Fruit fly (Drosophila melanogaster) whole organism, prepupa: ENCODE measurements around the gene Mst85C.

Experiments
- Blimp-1 ChIP-seq: fragments of 200-800 bp; sonication (Bioruptor generic); optimal IDR thresholded peaks from 3 replicates; lab custom pipeline; 2017; ENCODE audit warnings: missing biosample characterization, missing genetic modification characterization, mild to moderate bottlenecking, moderate library complexity, missing genetic modification reagents
- CG10631 ChIP-seq: fragments of 200-800 bp; sonication (Bioruptor generic); optimal IDR thresholded peaks from 2 replicates; lab custom pipeline; 2016; ENCODE audit warnings: missing biosample characterization, missing genetic modification characterization
- CG11294 ChIP-seq: fragments of 200-800 bp; sonication (Bioruptor generic); IDR thresholded peaks from 2 replicates; pipeline ENCODE4 v1.3.6; 2022; ENCODE audit warnings: missing biosample characterization, missing genetic modification characterization
- CG11902 ChIP-seq: fragments of 200-800 bp; sonication (Bioruptor generic); optimal IDR thresholded peaks from 3 replicates; lab custom pipeline; 2016; ENCODE audit warnings: missing biosample characterization, missing genetic modification characterization
- CG1621 ChIP-seq: fragments of 200-800 bp; sonication (Bioruptor generic); optimal IDR thresholded peaks from 3 replicates; lab custom pipeline; 2018; ENCODE audit warnings: missing biosample characterization, mild to moderate bottlenecking, missing genetic modification characterization
- CG16779 ChIP-seq: fragments of 200-800 bp; sonication (Bioruptor generic); optimal IDR thresholded peaks from 3 replicates; lab custom pipeline; 2017; ENCODE audit warnings: missing biosample characterization, mild to moderate bottlenecking, missing genetic modification characterization
- CG3032 ChIP-seq: fragments of 200-800 bp; optimal IDR thresholded peaks from 2 replicates; lab custom pipeline; 2019; ENCODE audit warnings: missing biosample characterization, mild to moderate bottlenecking, missing genetic modification characterization, moderate library complexity
- CG31627 ChIP-seq: fragments of 200-800 bp; sonication (Bioruptor generic); optimal IDR thresholded peaks from 3 replicates; lab custom pipeline; 2016; ENCODE audit warnings: missing biosample characterization, missing genetic modification characterization
- CG32006 ChIP-seq: fragments of 200-800 bp; sonication (Bioruptor generic); optimal IDR thresholded peaks from 3 replicates; lab custom pipeline; 2017; ENCODE audit warnings: missing biosample characterization, mild to moderate bottlenecking, missing genetic modification characterization
- CG34406 ChIP-seq: fragments of 200-800 bp; sonication (Bioruptor generic); optimal IDR thresholded peaks from 3 replicates; lab custom pipeline; 2016; ENCODE audit warnings: missing biosample characterization, missing genetic modification characterization
- CG3919 ChIP-seq: fragments of 200-800 bp; sonication (Bioruptor generic); optimal IDR thresholded peaks from 3 replicates; lab custom pipeline; 2016; ENCODE audit warnings: missing biosample characterization, missing genetic modification characterization
- CG4318 ChIP-seq: fragments of 200-800 bp; sonication (Bioruptor generic); optimal IDR thresholded peaks from 3 replicates; lab custom pipeline; 2017; ENCODE audit warnings: missing biosample characterization, mild to moderate bottlenecking, missing genetic modification characterization
- CG6163 ChIP-seq: fragments of 200-800 bp; sonication (Bioruptor generic); IDR thresholded peaks from 3 replicates; pipeline ENCODE4 v1.3.6; 2022; ENCODE audit warnings: missing biosample characterization, missing genetic modification characterization
- CG6276 ChIP-seq: fragments of 200-800 bp; sonication (Bioruptor generic); optimal IDR thresholded peaks from 2 replicates; lab custom pipeline; 2017; ENCODE audit warnings: missing biosample characterization, mild to moderate bottlenecking, missing genetic modification characterization
- CG6792 ChIP-seq: fragments of 200-800 bp; sonication (Bioruptor generic); optimal IDR thresholded peaks from 3 replicates; lab custom pipeline; 2016; ENCODE audit warnings: missing biosample characterization, missing genetic modification characterization
- CG6808 ChIP-seq: fragments of 200-800 bp; sonication (Bioruptor generic); optimal IDR thresholded peaks from 3 replicates; lab custom pipeline; 2017; ENCODE audit warnings: missing biosample characterization, missing genetic modification characterization, mild to moderate bottlenecking, moderate library complexity, missing genetic modification reagents
- CG7368 ChIP-seq: fragments of 200-800 bp; sonication (Bioruptor generic); optimal IDR thresholded peaks from 3 replicates; lab custom pipeline; 2016; ENCODE audit warnings: missing biosample characterization, missing genetic modification characterization
- CG8119 ChIP-seq: fragments of 200-800 bp; sonication (Bioruptor generic); IDR thresholded peaks from 3 replicates; pipeline ENCODE4 v1.3.6; 2022; ENCODE audit warnings: missing biosample characterization, missing genetic modification characterization
- Eip75B ChIP-seq: fragments of 200-800 bp; sonication (Bioruptor generic); optimal IDR thresholded peaks from 3 replicates; lab custom pipeline; 2016; ENCODE audit warnings: missing biosample characterization, missing genetic modification characterization
- Eip78C ChIP-seq: fragments of 200-800 bp; sonication (Bioruptor generic); peaks from one replicate; lab custom pipeline; 2016; ENCODE audit warnings: missing biosample characterization, missing genetic modification characterization
- Eip93F ChIP-seq: fragments of 200-800 bp; sonication (Bioruptor generic); optimal IDR thresholded peaks from 2 replicates; lab custom pipeline; 2016; ENCODE audit warnings: missing biosample characterization, mild to moderate bottlenecking, missing genetic modification characterization
- Ets21C ChIP-seq: fragments of 200-800 bp; sonication (Bioruptor generic); optimal IDR thresholded peaks from 3 replicates; lab custom pipeline; 2016; ENCODE audit warnings: missing biosample characterization, missing genetic modification characterization
- Ets96B ChIP-seq: fragments of 200-800 bp; optimal IDR thresholded peaks from 2 replicates; lab custom pipeline; 2019; ENCODE audit warnings: missing biosample characterization, mild to moderate bottlenecking, missing genetic modification characterization, moderate library complexity
- Gug ChIP-seq: fragments of 200-800 bp; sonication (Bioruptor generic); IDR thresholded peaks from 2 replicates; pipeline ENCODE4 v1.3.6; 2022; ENCODE audit warnings: missing biosample characterization, missing genetic modification characterization
- Hr38 ChIP-seq: sonication (Bioruptor generic); optimal IDR thresholded peaks from 2 replicates; lab custom pipeline; 2016; ENCODE audit warnings: missing biosample characterization, missing genetic modification characterization
- Hr39 ChIP-seq: fragments of 200-800 bp; sonication (Bioruptor generic); optimal IDR thresholded peaks from 2 replicates; lab custom pipeline; 2016; ENCODE audit warnings: missing biosample characterization, missing genetic modification characterization
- Hr4 ChIP-seq: fragments of 200-800 bp; sonication (Bioruptor generic); optimal IDR thresholded peaks from 3 replicates; lab custom pipeline; 2016; ENCODE audit warnings: missing biosample characterization, missing genetic modification characterization
- OdsH ChIP-seq: fragments of 200-800 bp; sonication (Bioruptor generic); optimal IDR thresholded peaks from 3 replicates; lab custom pipeline; 2016; ENCODE audit warnings: missing biosample characterization, missing genetic modification characterization
- Smox ChIP-seq: fragments of 200-800 bp; sonication (Bioruptor generic); optimal IDR thresholded peaks from 3 replicates; lab custom pipeline; 2016; ENCODE audit warnings: missing biosample characterization, missing genetic modification characterization
- Sox102F ChIP-seq: fragments of 200-800 bp; sonication (Bioruptor generic); optimal IDR thresholded peaks from 2 replicates; lab custom pipeline; 2016; ENCODE audit warnings: missing biosample characterization, mild to moderate bottlenecking, missing genetic modification characterization
- Sox14 ChIP-seq: fragments of 200-800 bp; sonication (Bioruptor generic); optimal IDR thresholded peaks from 3 replicates; lab custom pipeline; 2016; ENCODE audit warnings: missing biosample characterization, missing genetic modification characterization
- Sox15 ChIP-seq: fragments of 200-800 bp; sonication (Bioruptor generic); optimal IDR thresholded peaks from 3 replicates; lab custom pipeline; 2016; ENCODE audit warnings: missing biosample characterization, missing genetic modification characterization
- acj6 ChIP-seq: fragments of 200-800 bp; sonication (Bioruptor generic); optimal IDR thresholded peaks from 3 replicates; lab custom pipeline; 2016; ENCODE audit warnings: missing biosample characterization, missing genetic modification characterization
- cyc ChIP-seq: fragments of 200-800 bp; sonication (Bioruptor generic); optimal IDR thresholded peaks from 3 replicates; lab custom pipeline; 2016; ENCODE audit warnings: missing biosample characterization, missing genetic modification characterization
- dac ChIP-seq: fragments of 200-800 bp; sonication (Bioruptor generic); optimal IDR thresholded peaks from 2 replicates; lab custom pipeline; 2017; ENCODE audit warnings: missing biosample characterization, mild to moderate bottlenecking, missing genetic modification characterization
- dsx ChIP-seq: fragments of 200-800 bp; optimal IDR thresholded peaks from 3 replicates; lab custom pipeline; 2019; ENCODE audit warnings: missing biosample characterization, mild to moderate bottlenecking, missing genetic modification characterization, moderate library complexity; ENCODE audit not compliant: poor library complexity, severe bottlenecking
- eg ChIP-seq: fragments of 200-800 bp; sonication (Bioruptor generic); IDR thresholded peaks from 3 replicates; pipeline ENCODE4 v1.3.6; 2022; ENCODE audit warnings: missing biosample characterization, missing genetic modification characterization
- esn ChIP-seq: fragments of 200-800 bp; sonication (Bioruptor generic); optimal IDR thresholded peaks from 2 replicates; lab custom pipeline; 2016; ENCODE audit warnings: missing biosample characterization, mild to moderate bottlenecking, missing genetic modification characterization, moderate library complexity
- fkh ChIP-seq: fragments of 200-800 bp; sonication (Bioruptor generic); optimal IDR thresholded peaks from 3 replicates; lab custom pipeline; 2017; ENCODE audit warnings: missing biosample characterization, mild to moderate bottlenecking, missing genetic modification characterization, moderate library complexity
- lz ChIP-seq: fragments of 200-800 bp; sonication (Bioruptor generic); optimal IDR thresholded peaks from 3 replicates; lab custom pipeline; 2016; ENCODE audit warnings: missing biosample characterization, missing genetic modification characterization
- net ChIP-seq: fragments of 200-800 bp; sonication (Bioruptor generic); optimal IDR thresholded peaks from 3 replicates; lab custom pipeline; 2016; ENCODE audit warnings: missing biosample characterization, missing genetic modification characterization
- salr ChIP-seq, 2 experiments: fragments of 200-800 bp; sonication (Bioruptor generic); optimal IDR thresholded peaks; 3 replicates each; lab custom pipeline; 2016 to 2018; ENCODE audit warnings: missing biosample characterization in 2 of 2, missing genetic modification characterization in 2 of 2, mild to moderate bottlenecking in 1 of 2
- spab ChIP-seq: fragments of 200-800 bp; sonication (Bioruptor generic); optimal IDR thresholded peaks from 2 replicates; lab custom pipeline; 2017; ENCODE audit warnings: missing biosample characterization, mild to moderate bottlenecking, missing genetic modification characterization, missing genetic modification reagents
- ss ChIP-seq, 2 experiments: fragments of 200-800 bp; sonication (Bioruptor generic); optimal IDR thresholded peaks; 2 replicates in 1 of 2; 3 replicates in 1 of 2; lab custom pipeline; 2017 to 2018; ENCODE audit warnings: mild to moderate bottlenecking in 2 of 2, missing biosample characterization in 2 of 2, missing genetic modification characterization in 2 of 2, moderate library complexity in 1 of 2
- svp ChIP-seq: fragments of 200-800 bp; sonication (Bioruptor generic); peaks from one replicate; lab custom pipeline; 2016; ENCODE audit warnings: missing biosample characterization, missing genetic modification characterization
- topi ChIP-seq: fragments of 200-800 bp; sonication (Bioruptor generic); optimal IDR thresholded peaks from 3 replicates; lab custom pipeline; 2016; ENCODE audit warnings: missing biosample characterization, missing genetic modification characterization

Gene Mst85C

DNA sequence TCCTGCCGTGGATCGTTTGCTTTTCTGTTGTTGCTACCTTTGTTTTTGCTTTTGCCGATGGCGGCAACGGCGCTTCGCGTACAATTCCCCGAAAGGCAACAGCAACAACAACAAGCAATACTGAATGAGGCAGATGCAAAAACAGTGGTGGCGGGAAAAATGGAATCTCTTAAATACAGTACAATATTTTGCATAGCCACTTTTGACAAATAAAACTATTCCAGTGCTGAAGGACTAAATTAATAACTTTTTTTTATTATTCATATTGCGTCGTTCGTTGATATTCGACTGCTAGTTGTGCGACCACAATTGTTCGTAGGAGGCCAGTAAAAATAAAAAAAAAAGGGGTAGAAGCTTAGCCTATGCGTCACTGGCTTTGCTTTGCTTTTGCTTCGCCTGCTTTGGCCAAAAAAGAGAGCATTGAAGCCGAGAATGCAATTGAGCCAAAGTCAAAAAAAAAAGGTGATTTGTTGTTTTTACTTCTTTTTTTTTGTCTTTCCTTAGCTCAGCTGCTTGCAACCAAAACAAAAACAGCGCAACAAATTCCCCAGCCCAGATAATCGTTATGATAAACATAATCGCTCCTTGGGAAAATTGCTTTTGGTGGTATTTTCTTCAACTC lies 16.5 kb upstream of the Mst85C start (continued):
- peak; percentile 98 for TF ChIP-seq esn
- peak; percentile 99 for TF ChIP-seq CG6163 (GFP tag; lab: Robert Waterston, UW)
- peak; percentile 97 for TF ChIP-seq CG31627 (GFP tag; lab: Kevin White, UChicago)
- TF ChIP-seq Hr39, result peak; percentile 97
- peak; percentile 98 for TF ChIP-seq CG6808 (GFP tag; lab: Kevin White, UChicago)
- peak; percentile 98 for TF ChIP-seq CG4318 (GFP tag; lab: Kevin White, UChicago)
- TF ChIP-seq CG3919 (GFP tag; lab: Kevin White, UChicago), result peak; percentile 99
- TF ChIP-seq CG10631 (GFP tag; lab: Kevin White, UChicago), result peak; percentile 99
- peak; percentile 98 for TF ChIP-seq cyc
- peak; percentile 98 for TF ChIP-seq CG3032
- peak; percentile 99 for TF ChIP-seq Sox14
- peak; percentile 97 for TF ChIP-seq topi (GFP tag; lab: Kevin White, UChicago)
- peak; percentile 99 for TF ChIP-seq Hr4 (GFP tag; lab: Kevin White, UChicago)
- TF ChIP-seq lz (GFP tag; lab: Kevin White, UChicago), result peak; percentile 97
- peak; percentile 97 to 99 for TF ChIP-seq salr (GFP tag; optimal IDR thresholded peaks at IDR 0.05; lab: Kevin White, UChicago)
- TF ChIP-seq net, result peak; percentile 99
- peak; percentile 98 for TF ChIP-seq Sox102F (GFP tag; lab: Kevin White, UChicago)
- peak; percentile 98 for TF ChIP-seq Gug
- TF ChIP-seq, all 60 proteins: peak for 59

DNA sequence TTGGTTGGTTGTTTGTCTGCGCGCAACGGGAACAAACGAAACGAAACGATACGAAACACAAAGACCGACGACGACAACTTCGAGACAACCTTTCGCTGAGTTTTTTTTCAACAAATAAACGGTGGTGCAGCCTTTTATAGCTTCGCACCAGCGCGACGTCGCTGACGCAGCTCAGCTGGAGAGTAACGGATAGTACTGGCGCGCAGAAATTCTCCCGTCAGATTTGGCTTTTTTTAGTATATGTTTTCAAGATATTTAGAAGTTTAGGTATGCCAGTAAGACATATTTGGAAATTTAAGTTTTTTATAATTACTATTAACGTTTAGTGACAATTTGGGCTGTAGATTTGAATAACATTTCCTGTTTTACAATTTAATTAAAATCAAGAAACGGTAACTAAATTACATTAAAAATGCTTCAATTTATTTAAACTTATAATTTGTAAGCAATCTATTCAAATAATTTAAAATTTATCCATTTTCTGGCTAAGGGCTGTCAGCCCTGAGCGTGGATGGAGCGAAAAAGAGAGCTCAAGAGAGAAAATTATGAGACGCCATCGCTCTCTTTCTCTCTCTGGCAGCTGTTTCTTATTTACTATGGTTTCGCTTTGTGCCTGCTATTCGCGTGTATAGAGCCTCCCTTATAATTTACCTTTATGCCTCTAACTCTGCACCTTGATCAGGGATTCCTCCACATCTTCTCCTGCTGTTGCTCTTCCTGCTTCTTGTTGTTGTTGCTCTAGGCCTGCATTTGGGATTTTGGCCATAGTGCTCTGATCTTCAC lies 14.6 kb upstream of the Mst85C start:
- TF ChIP-seq Hr38 (GFP tag; lab: Kevin White, UChicago), result no peak
- peak; percentile 74 for TF ChIP-seq CG6792 (GFP tag; lab: Kevin White, UChicago)
- peak; percentile 88 for TF ChIP-seq CG8119 (GFP tag; lab: Robert Waterston, UW)
- peak; percentile 52 for TF ChIP-seq Sox15 (GFP tag; lab: Kevin White, UChicago)
- peak; percentile 80 to 87 for TF ChIP-seq ss (GFP tag; optimal IDR thresholded peaks at IDR 0.05; lab: Kevin White, UChicago)
- TF ChIP-seq Blimp-1 (GFP tag; lab: Kevin White, UChicago), result peak; percentile 72
- TF ChIP-seq CG11902 (GFP tag; lab: Kevin White, UChicago), result peak; percentile 46
- peak; percentile 88 for TF ChIP-seq CG34406 (GFP tag; lab: Kevin White, UChicago)
- peak; percentile 84 for TF ChIP-seq lz (GFP tag; lab: Kevin White, UChicago)
- peak; percentile 62 for TF ChIP-seq CG31627 (GFP tag; lab: Kevin White, UChicago)
- TF ChIP-seq CG16779 (tag; lab: Kevin White, UChicago), result peak; percentile 82
- peak; percentile 88 for TF ChIP-seq topi (GFP tag; lab: Kevin White, UChicago)
- peak; percentile 91 for TF ChIP-seq CG32006
- TF ChIP-seq OdsH, result peak; percentile 78
- peak; percentile 49 for TF ChIP-seq Gug
- peak; percentile 84 for TF ChIP-seq spab (GFP tag; lab: Kevin White, UChicago)
- peak; percentile 84 for TF ChIP-seq Smox
- peak; percentile 97 for TF ChIP-seq Eip78C (GFP tag; lab: Kevin White, UChicago)
- TF ChIP-seq dac, result peak; percentile 69
- TF ChIP-seq CG6276 (GFP tag; lab: Kevin White, UChicago), result peak; percentile 91
- TF ChIP-seq CG10631 (GFP tag; lab: Kevin White, UChicago), result peak; percentile 77
- TF ChIP-seq CG11294 (GFP tag; lab: Robert Waterston, UW), result peak; percentile 50; the same call in 1 of the 2 replicates
- TF ChIP-seq Ets96B (tag; lab: Kevin White, UChicago), result peak; percentile 90
- peak; percentile 81 for TF ChIP-seq acj6 (GFP tag; lab: Kevin White, UChicago)
- peak; percentile 70 for TF ChIP-seq fkh (GFP tag; lab: Kevin White, UChicago)
- peak; percentile 70; the same call in 2 of the 3 replicates for TF ChIP-seq CG6163 (GFP tag; lab: Robert Waterston, UW)
- TF ChIP-seq CG7368 (GFP tag; lab: Kevin White, UChicago), result peak; percentile 44
- TF ChIP-seq Eip93F (GFP tag; lab: Kevin White, UChicago), result peak; percentile 69
- TF ChIP-seq Sox102F (GFP tag; lab: Kevin White, UChicago), result peak; percentile 83
- peak; percentile 92 for TF ChIP-seq svp (GFP tag; lab: Kevin White, UChicago)
- peak; percentile 91 for TF ChIP-seq esn
- peak; percentile 64 for TF ChIP-seq Ets21C
- TF ChIP-seq Eip75B (GFP tag; lab: Kevin White, UChicago), result peak; percentile 84
- peak; percentile 91 for TF ChIP-seq CG3032
- TF ChIP-seq CG1621 (tag; lab: Kevin White, UChicago), result peak; percentile 52
- TF ChIP-seq dsx (GFP tag; lab: Kevin White, UChicago), result peak; percentile 83
- peak; percentile 77; the same call in 2 of the 3 replicates for TF ChIP-seq eg
